Worm (Caenorhabditis elegans): ENCODE results near the gene srv-21.

The srv-21 gene

ce11 chrIV:5915152-5915551 is 38.0 kb upstream of the srv-21 start:
- TF ChIP-seq skn-1 (tag; optimal IDR thresholded peaks at IDR 0.05), result no peak
- no peak for TF ChIP-seq egl-27 (tag; optimal IDR thresholded peaks at IDR 0.05)
- TF ChIP-seq nhr-85 (tag), result no peak
- TF ChIP-seq lin-14 (GFP tag; optimal IDR thresholded peaks at IDR 0.05), result peak; percentile 79
- TF ChIP-seq nhr-20 (tag; optimal IDR thresholded peaks at IDR 0.05), result no peak
- no peak for TF ChIP-seq unc-62 (GFP tag; optimal IDR thresholded peaks at IDR 0.05)
- no peak for TF ChIP-seq ceh-88 (GFP tag; IDR thresholded peaks at IDR 0.05)
- TF ChIP-seq ceh-90 (tag; optimal IDR thresholded peaks at IDR 0.05), result no peak
- TF ChIP-seq ztf-11 (tag; optimal IDR thresholded peaks at IDR 0.05), result no peak
- no peak for TF ChIP-seq nhr-47 (tag; optimal IDR thresholded peaks at IDR 0.05)
- no peak for TF ChIP-seq elt-2 (tag; optimal IDR thresholded peaks at IDR 0.05)
- TF ChIP-seq lsy-2 (tag; optimal IDR thresholded peaks at IDR 0.05), result no peak
- no peak for TF ChIP-seq egl-13 (tag; optimal IDR thresholded peaks at IDR 0.05)
- no peak for TF ChIP-seq aha-1 (tag; optimal IDR thresholded peaks at IDR 0.05)
- no peak for TF ChIP-seq nhr-84 (tag; optimal IDR thresholded peaks at IDR 0.05)
- TF ChIP-seq fkh-10 (GFP tag; optimal IDR thresholded peaks at IDR 0.05), result peak; percentile 95
- TF ChIP-seq fos-1 (tag; optimal IDR thresholded peaks at IDR 0.05), result no peak
- TF ChIP-seq nhr-19 (GFP tag; conservative IDR thresholded peaks at IDR 0.05), result no peak
- no peak for TF ChIP-seq lin-13 (GFP tag; optimal IDR thresholded peaks at IDR 0.05)
- no peak for TF ChIP-seq unc-98 (GFP tag; IDR thresholded peaks at IDR 0.05)
- no peak for TF ChIP-seq ama-1 (optimal IDR thresholded peaks at IDR 0.05)
- TF ChIP-seq vab-15 (tag; optimal IDR thresholded peaks at IDR 0.05), result no peak
- TF ChIP-seq ceh-63 (GFP tag; optimal IDR thresholded peaks at IDR 0.05), result no peak
- no peak for TF ChIP-seq nhr-90 (tag; optimal IDR thresholded peaks at IDR 0.05; ENCODE audit: poor library complexity)
- peak; percentile 24 for TF ChIP-seq ces-1 (GFP tag; optimal IDR thresholded peaks at IDR 0.05)
- TF ChIP-seq ceh-82 (tag; optimal IDR thresholded peaks at IDR 0.05), result no peak
- TF ChIP-seq efl-1 (optimal IDR thresholded peaks at IDR 0.05), result no peak
- peak in 1 of 2 experiments; percentile 44 for TF ChIP-seq efl-1 (GFP tag; optimal IDR thresholded peaks at IDR 0.05 in 1 of 2)
- TF ChIP-seq efl-3 (GFP tag; optimal IDR thresholded peaks at IDR 0.05), result no peak
- no peak for TF ChIP-seq unc-86 (tag; optimal IDR thresholded peaks at IDR 0.05)

- TF ChIP-seq C16A3.4 (tag; optimal IDR thresholded peaks at IDR 0.05) (no peak), nhr-28 (tag; optimal IDR thresholded peaks at IDR 0.05) (no peak), nhr-90 (tag; optimal IDR thresholded peaks at IDR 0.05; ENCODE audit: poor library complexity) (no peak), blmp-1 (tag; optimal IDR thresholded peaks at IDR 0.05) (no peak), tbx-2 (tag; optimal IDR thresholded peaks at IDR 0.05) (no peak), ztf-4 (tag; optimal IDR thresholded peaks at IDR 0.05) (no peak), ceh-82 (tag; optimal IDR thresholded peaks at IDR 0.05) (no peak), lin-15B (tag; optimal IDR thresholded peaks at IDR 0.05) (no peak), xbp-1 (tag; optimal IDR thresholded peaks at IDR 0.05) (no peak), irx-1 (tag; optimal IDR thresholded peaks at IDR 0.05) (no peak), F16B12.6 (tag; optimal IDR thresholded peaks at IDR 0.05) (no peak), zip-4 (GFP tag; optimal IDR thresholded peaks at IDR 0.05) (no peak), lin-39 (tag; optimal IDR thresholded peaks at IDR 0.05) (no peak)
These were observed 26.2 kb upstream of the srv-21 start, which contains the start of gene H04M03.12 for ce11 chrIV:5903305-5903778. Gene H04M03.12 (minus strand): TSS chrIV:5903355.

ce11 chrIV:5902730-5903129 is 25.6 kb upstream of the srv-21 start:
- TF ChIP-seq nhr-47 (tag; optimal IDR thresholded peaks at IDR 0.05) (peak; percentile 29), lin-14 (GFP tag; optimal IDR thresholded peaks at IDR 0.05) (peak; percentile 51), zag-1 (tag; optimal IDR thresholded peaks at IDR 0.05) (no peak), vab-15 (tag; optimal IDR thresholded peaks at IDR 0.05) (no peak), ama-1 (optimal IDR thresholded peaks at IDR 0.05) (no peak), ceh-8 (GFP tag; optimal IDR thresholded peaks at IDR 0.05) (peak; percentile 68), elt-3 (tag; optimal IDR thresholded peaks at IDR 0.05) (no peak), mep-1 (tag; optimal IDR thresholded peaks at IDR 0.05) (no peak), nhr-12 (tag; optimal IDR thresholded peaks at IDR 0.05) (no peak)

Data from whole organism, L1 larva.